Fruit fly (Drosophila melanogaster) whole organism, adult: ENCODE results near the gene CG9737.

Source experiments
- CG11617 ChIP-seq: fragments of 200-800 bp; sonication (Bioruptor generic); optimal IDR thresholded peaks from 2 replicates; lab custom pipeline; 2017; ENCODE audit warnings: mild to moderate bottlenecking, missing biosample characterization, missing genetic modification reagents, missing genetic modification characterization
- CG12768 ChIP-seq: fragments of 200-800 bp; sonication (Bioruptor generic); optimal IDR thresholded peaks from 2 replicates; lab custom pipeline; 2017; ENCODE audit warnings: missing biosample characterization, missing genetic modification characterization, mild to moderate bottlenecking, moderate library complexity, missing genetic modification reagents
- CG1620 ChIP-seq: fragments of 200-800 bp; sonication (Bioruptor generic); optimal IDR thresholded peaks from 2 replicates; lab custom pipeline; 2016; ENCODE audit warnings: missing biosample characterization, missing genetic modification characterization
- CG5204 ChIP-seq: fragments of 200-800 bp; sonication (Bioruptor generic); optimal IDR thresholded peaks from 2 replicates; lab custom pipeline; 2016; ENCODE audit warnings: missing biosample characterization, missing genetic modification characterization
- Clk ChIP-seq: fragments of 200-800 bp; sonication (Bioruptor generic); optimal IDR thresholded peaks from 2 replicates; lab custom pipeline; 2017; ENCODE audit warnings: missing biosample characterization, missing genetic modification characterization
- bab1 ChIP-seq: fragments of 200-800 bp; sonication (Bioruptor generic); optimal IDR thresholded peaks from 3 replicates; lab custom pipeline; 2019; ENCODE audit warnings: missing biosample characterization, mild to moderate bottlenecking, missing genetic modification characterization, moderate library complexity
- toe ChIP-seq: fragments of 200-800 bp; sonication (Bioruptor generic); optimal IDR thresholded peaks from 2 replicates; lab custom pipeline; 2016; ENCODE audit warnings: missing biosample characterization, missing genetic modification characterization

dm6 chr3R:30284989-30285670, 42.0 kb upstream of the CG9737 start:
- no peak for TF ChIP-seq CG12768 (GFP tag; lab: Kevin White, UChicago)
- no peak for TF ChIP-seq CG1620 (GFP tag; lab: Kevin White, UChicago)
- no peak for TF ChIP-seq toe
- no peak for TF ChIP-seq bab1 (GFP tag; lab: Kevin White, UChicago)
- no peak for TF ChIP-seq CG5204 (GFP tag; lab: Kevin White, UChicago)
- TF ChIP-seq CG11617 (GFP tag; lab: Kevin White, UChicago): no peak
- no peak for TF ChIP-seq Clk (GFP tag; lab: Kevin White, UChicago)
